Worm (Caenorhabditis elegans): Measurements from ENCODE around the gene T02B11.8.
A peak's percentile ranks its signal among the peaks of the same experiment; 100 is the strongest.
"Not testable (repeated sequence)": the region's sequence is repeated elsewhere in the genome, so short reads cannot be mapped to it uniquely, and the experiment has no call there.

The T02B11.8 gene

ce11 chrV:849512-849911 lies 29.0 kb downstream of the T02B11.8 start, which contains the start of gene srbc-12:
Gene srbc-12, plus strand, starts transcription at chrV:849812.
- TF ChIP-seq nhr-77 (tag; optimal IDR thresholded peaks at IDR 0.05) (no peak), F10B5.3 (tag; optimal IDR thresholded peaks at IDR 0.05) (no peak), T26A8.4 (GFP tag; IDR thresholded peaks at IDR 0.05) (no peak), fos-1 (tag; optimal IDR thresholded peaks at IDR 0.05) (no peak), mes-2 (tag; optimal IDR thresholded peaks at IDR 0.05; ENCODE audit: poor library complexity, severe bottlenecking) (no peak), nhr-10 (tag; optimal IDR thresholded peaks at IDR 0.05) (no peak), lim-7 (GFP tag; IDR thresholded peaks at IDR 0.05) (no peak), lsy-2 (tag; optimal IDR thresholded peaks at IDR 0.05) (no peak), nhr-25 (tag; optimal IDR thresholded peaks at IDR 0.05; ENCODE audit: borderline replicate concordance, insufficient read depth) (no peak), hlh-30 (tag; optimal IDR thresholded peaks at IDR 0.05; ENCODE audit: insufficient read depth) (no peak), F26F4.8 (GFP tag; conservative IDR thresholded peaks at IDR 0.05) (no peak), nhr-41 (GFP tag; IDR thresholded peaks at IDR 0.05) (no peak), daf-12 (tag; optimal IDR thresholded peaks at IDR 0.05) (no peak), tra-1 (GFP tag; IDR thresholded peaks at IDR 0.05) (no peak), nhr-28 (tag; optimal IDR thresholded peaks at IDR 0.05) (no peak), dmd-9 (GFP tag; IDR thresholded peaks at IDR 0.05) (no peak), dmd-6 (GFP tag; IDR thresholded peaks at IDR 0.05) (no peak), ceh-62 (tag; optimal IDR thresholded peaks at IDR 0.05) (no peak), egl-27 (tag; optimal IDR thresholded peaks at IDR 0.05) (no peak)

- TF ChIP-seq ceh-32 (tag; optimal IDR thresholded peaks at IDR 0.05; ENCODE audit: poor library complexity) = no peak
- no peak for TF ChIP-seq Y105C5A.15 (GFP tag; IDR thresholded peaks at IDR 0.05)
- no peak for TF ChIP-seq aha-1 (tag)
- no peak for TF ChIP-seq spr-1 (tag; optimal IDR thresholded peaks at IDR 0.05)
- TF ChIP-seq mes-2 (tag; optimal IDR thresholded peaks at IDR 0.05; ENCODE audit: poor library complexity, severe bottlenecking) = no peak
- TF ChIP-seq tra-1 (GFP tag; IDR thresholded peaks at IDR 0.05) = no peak
- TF ChIP-seq nhr-42 (GFP tag; IDR thresholded peaks at IDR 0.05) = no peak
- no peak for TF ChIP-seq ZK546.5 (tag; optimal IDR thresholded peaks at IDR 0.05)
- no peak for TF ChIP-seq ceh-62 (tag; optimal IDR thresholded peaks at IDR 0.05)
- no peak for TF ChIP-seq pqm-1 (tag; optimal IDR thresholded peaks at IDR 0.05)
- no peak for TF ChIP-seq ceh-82 (tag; optimal IDR thresholded peaks at IDR 0.05)
- no peak for TF ChIP-seq nhr-11 (tag; optimal IDR thresholded peaks at IDR 0.05)
- TF ChIP-seq lin-38 (GFP tag; IDR thresholded peaks at IDR 0.05) = no peak
Observed at ce11 chrV:849042-849441, 29.4 kb downstream of the T02B11.8 start.

ce11 chrV:847521-847920 lies 30.9 kb downstream of the T02B11.8 start, which contains the start of gene srbc-13:
Gene srbc-13, plus strand, starts transcription at chrV:847821.
- TF ChIP-seq F37D6.2 (tag; optimal IDR thresholded peaks at IDR 0.05) (no peak), zip-11 (GFP tag; IDR thresholded peaks at IDR 0.05) (no peak)

- not testable (repeated sequence) for TF ChIP-seq dmd-6 (GFP tag; IDR thresholded peaks at IDR 0.05); nhr-111 (GFP tag; optimal IDR thresholded peaks at IDR 0.05); attf-4 (tag; optimal IDR thresholded peaks at IDR 0.05)
Observed at ce11 chrV:843118-843517, 35.3 kb downstream of the T02B11.8 start, which contains the start of gene K09C6.8. Gene K09C6.8, minus strand, starts transcription at chrV:843218.

ce11 chrV:842611-843010 lies 35.9 kb downstream of the T02B11.8 start:
- TF ChIP-seq pha-4 (GFP tag; IDR thresholded peaks at IDR 0.05) (peak; percentile 83; the same call in 1 of the 2 replicates), pha-4 (tag; optimal IDR thresholded peaks at IDR 0.05) (no peak), egl-43 (GFP tag; IDR thresholded peaks at IDR 0.05) (peak; percentile 62; the same call in 1 of the 2 replicates), T26A8.4 (GFP tag; IDR thresholded peaks at IDR 0.05) (no peak), set-16 (GFP tag; IDR thresholded peaks at IDR 0.05) (peak; percentile 99), D1046.2 (GFP tag; IDR thresholded peaks at IDR 0.05) (no peak)
